Fruit fly (Drosophila melanogaster) whole organism, embryonic: Measurements from ENCODE around the gene Coq2.

Source experiments
- ATbp ChIP-seq: fragments of 200-800 bp; sonication (Bioruptor generic); optimal IDR thresholded peaks from 2 replicates; lab custom pipeline; 2017; ENCODE audit warnings: missing biosample characterization, mild to moderate bottlenecking, missing genetic modification characterization, missing genetic modification reagents
- Ada2b ChIP-seq: fragments of 200-800 bp; sonication (Bioruptor generic); IDR thresholded peaks from 2 replicates; pipeline ENCODE4 v1.3.6; 2022; ENCODE audit warnings: missing biosample characterization, missing genetic modification characterization
- Aef1 ChIP-seq: fragments of 200-800 bp; sonication (Bioruptor generic); IDR thresholded peaks from 3 replicates; pipeline ENCODE4 v1.3.6; 2022; ENCODE audit warnings: missing biosample characterization, missing genetic modification characterization
- CG12236 ChIP-seq: fragments of 200-800 bp; sonication (Bioruptor generic); optimal IDR thresholded peaks from 2 replicates; lab custom pipeline; 2016; ENCODE audit warnings: missing biosample characterization, missing genetic modification characterization
- CG12769 ChIP-seq: fragments of 200-800 bp; sonication (Bioruptor generic); optimal IDR thresholded peaks from 2 replicates; lab custom pipeline; 2019; ENCODE audit warnings: missing biosample characterization, mild to moderate bottlenecking, missing genetic modification characterization, moderate library complexity
- CG15514 ChIP-seq: fragments of 200-800 bp; sonication (Bioruptor generic); optimal IDR thresholded peaks from 3 replicates; lab custom pipeline; 2017; ENCODE audit warnings: missing biosample characterization, missing genetic modification characterization, mild to moderate bottlenecking, moderate library complexity, missing genetic modification reagents
- CG15601 ChIP-seq: fragments of 200-800 bp; sonication (Bioruptor generic); optimal IDR thresholded peaks from 3 replicates; lab custom pipeline; 2019; ENCODE audit warnings: missing biosample characterization, mild to moderate bottlenecking, missing genetic modification characterization, moderate library complexity
- CG16813 ChIP-seq: fragments of 200-800 bp; sonication (Bioruptor generic); IDR thresholded peaks from 3 replicates; pipeline ENCODE4 v1.3.6; 2022; ENCODE audit warnings: missing biosample characterization, missing genetic modification characterization; ENCODE audit not compliant: partially characterized antibody
- CG2120 ChIP-seq: fragments of 200-800 bp; sonication (Bioruptor generic); optimal IDR thresholded peaks from 3 replicates; lab custom pipeline; 2016; ENCODE audit warnings: missing biosample characterization, missing genetic modification characterization
- CG2875 ChIP-seq: fragments of 200-800 bp; sonication (Bioruptor generic); optimal IDR thresholded peaks from 2 replicates; lab custom pipeline; 2017; ENCODE audit warnings: missing biosample characterization, mild to moderate bottlenecking, missing genetic modification characterization, missing genetic modification reagents
- CG31224 ChIP-seq: fragments of 200-800 bp; sonication (Bioruptor generic); IDR thresholded peaks from 2 replicates; pipeline ENCODE4 v1.3.6; 2022; ENCODE audit warnings: missing biosample characterization, missing genetic modification characterization
- CG32532 ChIP-seq: fragments of 200-800 bp; sonication (Bioruptor generic); IDR thresholded peaks from 2 replicates; pipeline ENCODE4 v1.3.6; 2022; ENCODE audit warnings: missing biosample characterization, missing genetic modification characterization
- CG34376 ChIP-seq: fragments of 200-800 bp; sonication (Bioruptor generic); optimal IDR thresholded peaks from 2 replicates; lab custom pipeline; 2018; ENCODE audit warnings: missing biosample characterization, mild to moderate bottlenecking, missing genetic modification characterization
- CG3847 ChIP-seq: fragments of 200-800 bp; sonication (Bioruptor generic); IDR thresholded peaks from 2 replicates; pipeline ENCODE4 v1.3.6; 2022; ENCODE audit warnings: missing biosample characterization, missing genetic modification characterization
- CG4404 ChIP-seq: fragments of 200-800 bp; sonication (Bioruptor generic); IDR thresholded peaks from 2 replicates; pipeline ENCODE4 v1.3.6; 2022; ENCODE audit warnings: missing biosample characterization, missing genetic modification characterization
- CG4854 ChIP-seq: fragments of 200-800 bp; sonication (Bioruptor generic); optimal IDR thresholded peaks from 2 replicates; lab custom pipeline; 2016; ENCODE audit warnings: missing biosample characterization, missing genetic modification characterization, inconsistent platforms
- CG9797 ChIP-seq: fragments of 200-800 bp; sonication (Bioruptor generic); optimal IDR thresholded peaks from 3 replicates; lab custom pipeline; 2018; ENCODE audit warnings: missing biosample characterization, mild to moderate bottlenecking, missing genetic modification characterization
- D19A ChIP-seq: fragments of 200-800 bp; optimal IDR thresholded peaks from 3 replicates; lab custom pipeline; 2019; ENCODE audit warnings: missing biosample characterization, mild to moderate bottlenecking, missing genetic modification characterization, moderate library complexity
- Dip3 ChIP-seq: fragments of 200-800 bp; sonication (Bioruptor generic); optimal IDR thresholded peaks from 3 replicates; lab custom pipeline; 2016; ENCODE audit warnings: missing biosample characterization, missing genetic modification characterization
- E2f1 ChIP-seq: fragments of 200-800 bp; sonication (Bioruptor generic); IDR thresholded peaks from 2 replicates; pipeline ENCODE4 v1.3.6; 2022; ENCODE audit warnings: missing biosample characterization, missing genetic modification characterization
- Eip74EF ChIP-seq, 2 experiments: fragments of 200-800 bp in 1 of 2; fragments of >200 bp in 1 of 2; sonication (Bioruptor generic) in 1 of 2; optimal IDR thresholded peaks; 2 replicates each; lab custom pipeline; 2017 to 2019; ENCODE audit warnings: missing biosample characterization in 2 of 2, missing genetic modification characterization in 2 of 2, mild to moderate bottlenecking in 1 of 2, moderate library complexity in 1 of 2
- Elba2 ChIP-seq: fragments of 200-800 bp; sonication (Bioruptor generic); optimal IDR thresholded peaks from 3 replicates; lab custom pipeline; 2016; ENCODE audit warnings: missing biosample characterization, missing genetic modification characterization
- HLH54F ChIP-seq: fragments of 200-800 bp; sonication (Bioruptor generic); optimal IDR thresholded peaks from 3 replicates; lab custom pipeline; 2016; ENCODE audit warnings: missing biosample characterization, missing genetic modification characterization
- Hr3 ChIP-seq: fragments of 200-800 bp; sonication (Bioruptor generic); optimal IDR thresholded peaks from 3 replicates; lab custom pipeline; 2016; ENCODE audit warnings: missing biosample characterization, missing genetic modification characterization
- Hr78 ChIP-seq, 2 experiments: fragments of 200-800 bp in 1 of 2; fragments of >200 bp in 1 of 2; sonication (Bioruptor generic) in 1 of 2; optimal IDR thresholded peaks; 2 replicates each; lab custom pipeline; 2017 to 2019; ENCODE audit warnings: missing biosample characterization in 2 of 2, missing genetic modification characterization in 2 of 2, mild to moderate bottlenecking in 1 of 2, moderate library complexity in 1 of 2
- MESR4 ChIP-seq: fragments of 200-800 bp; sonication (Bioruptor generic); optimal IDR thresholded peaks from 2 replicates; lab custom pipeline; 2018; ENCODE audit warnings: missing biosample characterization, mild to moderate bottlenecking, missing genetic modification characterization, moderate library complexity
- Max ChIP-seq: fragments of 200-800 bp; sonication (Bioruptor generic); optimal IDR thresholded peaks from 2 replicates; lab custom pipeline; 2016; ENCODE audit warnings: missing biosample characterization, mild to moderate bottlenecking, missing genetic modification characterization
- NfI ChIP-seq: fragments of 200-800 bp; sonication (Bioruptor generic); optimal IDR thresholded peaks from 3 replicates; lab custom pipeline; 2018; ENCODE audit warnings: missing biosample characterization, mild to moderate bottlenecking, missing genetic modification characterization, moderate library complexity
- Opbp ChIP-seq: fragments of 200-800 bp; sonication (Bioruptor generic); IDR thresholded peaks from 3 replicates; pipeline ENCODE4 v1.3.6; 2022; ENCODE audit warnings: missing biosample characterization, missing genetic modification characterization; ENCODE audit not compliant: partially characterized antibody
- PHDP ChIP-seq: fragments of 200-800 bp; sonication (Bioruptor generic); optimal IDR thresholded peaks from 3 replicates; lab custom pipeline; 2018; ENCODE audit warnings: missing biosample characterization, mild to moderate bottlenecking, missing genetic modification characterization, moderate library complexity
- Xrp1 ChIP-seq: fragments of 200-800 bp; sonication (Bioruptor generic); IDR thresholded peaks from 2 replicates; pipeline ENCODE4 v1.3.6; 2022; ENCODE audit warnings: missing biosample characterization, missing genetic modification characterization
- ato ChIP-seq: fragments of 200-800 bp; sonication (Bioruptor generic); IDR thresholded peaks from 2 replicates; pipeline ENCODE4 v1.3.6; 2022; ENCODE audit warnings: missing biosample characterization, missing genetic modification characterization; ENCODE audit not compliant: partially characterized antibody
- bcd ChIP-seq: fragments of 200-800 bp; sonication (Bioruptor generic); optimal IDR thresholded peaks from 2 replicates; lab custom pipeline; 2017; ENCODE audit warnings: missing biosample characterization, mild to moderate bottlenecking, missing genetic modification characterization
- dmrt11E ChIP-seq: fragments of 200-800 bp; sonication (Bioruptor generic); optimal IDR thresholded peaks from 3 replicates; lab custom pipeline; 2018; ENCODE audit warnings: missing biosample characterization, mild to moderate bottlenecking, missing genetic modification characterization, moderate library complexity
- dpn ChIP-seq, 2 experiments: fragments of 200-800 bp; sonication (Bioruptor generic); optimal IDR thresholded peaks; 3 replicates each; lab custom pipeline; 2016; ENCODE audit warnings: missing biosample characterization in 2 of 2, missing genetic modification characterization in 2 of 2
- eve ChIP-seq, 2 experiments: fragments of >200 bp; optimal IDR thresholded peaks; 2 replicates each; lab custom pipeline; 2017; ENCODE audit warnings: missing biosample characterization in 2 of 2, missing genetic modification characterization in 2 of 2
- ewg ChIP-seq: fragments of 200-800 bp; sonication (Bioruptor generic); optimal IDR thresholded peaks from 3 replicates; lab custom pipeline; 2017; ENCODE audit warnings: mild to moderate bottlenecking, missing biosample characterization, missing genetic modification reagents, missing genetic modification characterization
- exex ChIP-seq: fragments of 200-800 bp; sonication (Bioruptor generic); optimal IDR thresholded peaks from 4 replicates; lab custom pipeline; 2018; ENCODE audit warnings: missing biosample characterization, mild to moderate bottlenecking, missing genetic modification characterization, moderate library complexity
- h ChIP-seq: fragments of >200 bp; optimal IDR thresholded peaks from 2 replicates; lab custom pipeline; 2017
- ham ChIP-seq: fragments of 200-800 bp; sonication (Bioruptor generic); IDR thresholded peaks from 2 replicates; pipeline ENCODE4 v1.3.6; 2022; ENCODE audit warnings: missing biosample characterization, missing genetic modification characterization
- hth ChIP-seq: fragments of >200 bp; optimal IDR thresholded peaks from 2 replicates; lab custom pipeline; 2017; ENCODE audit warnings: inconsistent platforms
- klu ChIP-seq: fragments of 200-800 bp; sonication (Bioruptor generic); IDR thresholded peaks from 2 replicates; pipeline ENCODE4 v1.3.6; 2022; ENCODE audit warnings: missing biosample characterization, missing genetic modification characterization
- pb ChIP-seq: fragments of 200-800 bp; sonication (Bioruptor generic); optimal IDR thresholded peaks from 3 replicates; lab custom pipeline; 2016; ENCODE audit warnings: missing biosample characterization, missing genetic modification characterization
- pita ChIP-seq: fragments of 200-800 bp; sonication (Bioruptor generic); optimal IDR thresholded peaks from 2 replicates; lab custom pipeline; 2017; ENCODE audit warnings: missing biosample characterization, mild to moderate bottlenecking, missing genetic modification characterization
- pros ChIP-seq: fragments of 200-800 bp; sonication (Bioruptor generic); optimal IDR thresholded peaks from 3 replicates; lab custom pipeline; 2019; ENCODE audit warnings: missing biosample characterization, mild to moderate bottlenecking, missing genetic modification characterization, moderate library complexity
- slp2 ChIP-seq: fragments of 200-800 bp; sonication (Bioruptor generic); optimal IDR thresholded peaks from 2 replicates; lab custom pipeline; 2016; ENCODE audit warnings: missing biosample characterization, missing genetic modification characterization
- tap ChIP-seq: fragments of 200-800 bp; optimal IDR thresholded peaks from 3 replicates; lab custom pipeline; 2019; ENCODE audit warnings: missing biosample characterization, mild to moderate bottlenecking, missing genetic modification characterization, moderate library complexity
- tio ChIP-seq: fragments of 200-800 bp; sonication (Bioruptor generic); optimal IDR thresholded peaks from 2 replicates; lab custom pipeline; 2017; ENCODE audit warnings: missing biosample characterization, missing genetic modification characterization, inconsistent platforms
- wor ChIP-seq: fragments of 200-800 bp; sonication (Bioruptor generic); IDR thresholded peaks from 2 replicates; pipeline ENCODE4 v1.3.6; 2022; ENCODE audit warnings: missing biosample characterization, missing genetic modification characterization

Coq2 gene

DNA sequence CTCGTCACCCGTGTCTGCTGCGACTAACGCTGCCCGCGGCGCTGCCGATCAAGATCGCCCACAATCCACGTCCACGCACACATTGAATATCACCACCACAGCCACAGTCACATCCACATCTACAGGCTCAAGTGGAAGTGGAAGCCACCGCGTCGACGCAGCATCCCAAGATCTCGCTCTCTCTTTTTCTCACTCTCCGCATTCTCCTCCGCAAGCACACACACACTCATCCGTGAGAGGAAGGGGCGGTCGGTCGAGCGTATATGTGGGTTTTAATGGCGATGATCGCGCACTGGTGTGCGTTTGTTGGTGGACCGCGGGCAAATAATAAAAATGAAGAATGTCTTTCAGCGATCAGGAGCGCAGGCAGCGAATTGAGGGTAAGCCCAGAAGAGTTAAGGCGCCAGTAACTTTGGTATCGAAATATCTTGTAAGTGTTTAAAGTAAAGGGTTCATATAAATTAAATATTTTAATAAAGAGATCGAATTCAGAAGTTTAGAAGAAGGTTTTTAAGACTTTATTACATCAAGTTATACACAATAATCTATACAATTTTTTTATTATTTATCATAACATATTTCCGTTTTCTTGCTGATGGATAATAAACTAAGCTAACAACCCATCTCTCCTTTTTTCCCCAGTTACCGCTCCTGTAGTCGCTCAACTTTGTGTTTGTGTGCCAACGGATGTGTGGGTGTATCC lies 17.6 kb upstream of the Coq2 start, which contains the start of gene Poxm (continued):
- peak; percentile 79 for TF ChIP-seq CG31224
- TF ChIP-seq CG2120 (GFP tag; lab: Kevin White, UChicago) = peak; percentile 71
- TF ChIP-seq CG34376 = peak; percentile 18
- peak; percentile 78 for TF ChIP-seq tap (tag; lab: Kevin White, UChicago)
- peak; percentile 85 for TF ChIP-seq CG2875 (GFP tag; lab: Kevin White, UChicago)
- TF ChIP-seq klu = peak; percentile 84
- TF ChIP-seq CG15601 = peak; percentile 89
- peak; percentile 91 for TF ChIP-seq E2f1 (GFP tag; lab: Robert Waterston, UW)
- no peak for TF ChIP-seq pita (GFP tag; lab: Kevin White, UChicago)
- peak; percentile 86 for TF ChIP-seq ewg (GFP tag; lab: Kevin White, UChicago)
- peak; percentile 41 for TF ChIP-seq HLH54F (GFP tag; lab: Kevin White, UChicago)
- no peak for TF ChIP-seq h (lab: Kevin White, UChicago)
- TF ChIP-seq eve (GFP tag; optimal IDR thresholded peaks at IDR 0.05; lab: Kevin White, UChicago) = no peak
- TF ChIP-seq Aef1 (GFP tag; lab: Robert Waterston, UW) = peak; percentile 90; the same call in 2 of the 3 replicates
- TF ChIP-seq CG3847 (GFP tag; lab: Robert Waterston, UW) = peak; percentile 84
- TF ChIP-seq Xrp1 (GFP tag; lab: Robert Waterston, UW) = peak; percentile 91
- no peak for TF ChIP-seq MESR4 (GFP tag; lab: Kevin White, UChicago)
- TF ChIP-seq slp2 (GFP tag; lab: Kevin White, UChicago) = peak; percentile 64
- TF ChIP-seq Eip74EF (GFP tag; optimal IDR thresholded peaks at IDR 0.05; lab: Kevin White, UChicago) = peak in 1 of 2 experiments; percentile 89
- no peak for TF ChIP-seq Opbp (GFP tag; lab: Robert Waterston, UW)
- peak; percentile 93 for TF ChIP-seq bcd
- no peak for TF ChIP-seq pb (GFP tag; lab: Kevin White, UChicago)
- TF ChIP-seq Dip3 = peak; percentile 19
- peak; percentile 78 for TF ChIP-seq Max (GFP tag; lab: Kevin White, UChicago)
- TF ChIP-seq wor (GFP tag; lab: Robert Waterston, UW) = peak; percentile 82; the same call in 1 of the 2 replicates
- TF ChIP-seq CG16813 (GFP tag; lab: Robert Waterston, UW) = peak; percentile 56
- TF ChIP-seq CG32532 (GFP tag; lab: Robert Waterston, UW) = peak; percentile 66
- TF ChIP-seq exex (tag; lab: Kevin White, UChicago) = peak; percentile 24
- no peak for TF ChIP-seq ato
- TF ChIP-seq NfI = peak; percentile 88
- peak; percentile 96 for TF ChIP-seq CG4404 (GFP tag; lab: Robert Waterston, UW)
- TF ChIP-seq PHDP (tag; lab: Kevin White, UChicago) = peak; percentile 85
- peak; percentile 89 for TF ChIP-seq D19A (tag; lab: Kevin White, UChicago)
- peak; percentile 88 for TF ChIP-seq tio (GFP tag; lab: Kevin White, UChicago)
- no peak for TF ChIP-seq Elba2 (GFP tag; lab: Kevin White, UChicago)
- TF ChIP-seq dpn (GFP tag; optimal IDR thresholded peaks at IDR 0.05; lab: Kevin White, UChicago) = peak; percentile 81 to 86
- peak; percentile 21 for TF ChIP-seq CG15514 (GFP tag; lab: Kevin White, UChicago)
- TF ChIP-seq ATbp (GFP tag; lab: Kevin White, UChicago) = peak; percentile 81
- TF ChIP-seq ham (GFP tag; lab: Robert Waterston, UW) = 0 out of 2 replicates have a peak, but pooled peaks have one; percentile 30
- no peak for TF ChIP-seq CG12236 (GFP tag; lab: Kevin White, UChicago)
- TF ChIP-seq CG12769 = peak; percentile 4
- peak; percentile 23 for TF ChIP-seq CG9797 (GFP tag; lab: Kevin White, UChicago)
- TF ChIP-seq hth (lab: Kevin White, UChicago) = peak; percentile 46
- TF ChIP-seq Hr3 = peak; percentile 94
- TF ChIP-seq Hr78 (GFP tag; optimal IDR thresholded peaks at IDR 0.05; lab: Kevin White, UChicago) = peak in 1 of 2 experiments; percentile 83
- no peak for TF ChIP-seq pros (GFP tag; lab: Kevin White, UChicago)
- peak; percentile 91 for TF ChIP-seq dmrt11E (tag; lab: Kevin White, UChicago)
- peak; percentile 88 for TF ChIP-seq Ada2b
- peak; percentile 61 for TF ChIP-seq CG4854
